Fruit fly (Drosophila melanogaster): ENCODE results near the gene Npc2h.
A peak's percentile ranks its signal among the peaks of the same experiment; 100 is the strongest.

Npc2h gene

DNA sequence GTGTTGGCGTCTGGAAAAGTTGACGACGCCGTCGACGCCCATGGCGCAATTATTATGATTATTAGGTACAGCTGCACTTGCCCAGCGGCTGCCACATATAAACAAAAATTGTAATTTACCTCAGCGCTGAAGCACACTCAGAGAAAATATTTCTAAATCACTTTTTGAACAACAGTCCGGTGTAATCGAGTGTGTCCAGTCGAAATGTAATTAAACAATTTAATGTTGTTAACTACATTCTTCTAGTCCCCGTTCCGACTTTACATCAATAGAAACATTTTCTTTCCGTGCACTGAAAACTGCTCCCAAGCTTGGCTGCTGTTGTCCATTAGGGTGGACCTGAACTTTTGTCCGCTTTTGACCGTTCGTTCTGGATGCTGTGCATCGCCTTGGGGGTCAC is 17.1 kb downstream of the Npc2h start (continued):
- no peak for TF ChIP-seq Spps (tag; optimal IDR thresholded peaks at IDR 0.05)
- no peak for TF ChIP-seq CG14667 (GFP tag; IDR thresholded peaks at IDR 0.05)
- no peak for TF ChIP-seq CG15479 (GFP tag; optimal IDR thresholded peaks at IDR 0.05)

DNA sequence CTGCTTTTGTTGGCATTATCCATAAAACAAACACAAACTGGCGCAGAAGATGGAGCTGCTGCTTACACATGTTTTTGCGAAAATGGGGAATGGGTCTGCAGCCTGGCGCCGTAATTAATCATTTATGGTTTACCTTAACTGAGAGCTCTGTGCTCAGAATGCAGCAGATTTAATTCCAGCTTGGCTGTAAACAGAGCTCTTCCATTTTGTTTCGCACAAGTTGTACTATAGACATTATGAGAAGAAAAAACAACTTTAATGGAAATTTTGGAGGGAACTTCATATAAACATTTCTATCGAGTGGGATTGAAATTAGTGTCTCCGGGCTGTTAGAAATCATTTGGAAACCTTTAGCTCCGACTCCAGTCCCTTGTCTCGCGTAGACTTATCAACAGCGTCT is 20.3 kb downstream of the Npc2h start, which contains the start of gene eIF4H2:
Gene eIF4H2, plus strand, starts transcription at position 301 of the 400 bp plus-strand sequence.
- TF ChIP-seq Sox102F (GFP tag; optimal IDR thresholded peaks at IDR 0.05) (no peak), CG33557 (GFP tag; optimal IDR thresholded peaks at IDR 0.05) (no peak), Ada2b (GFP tag; IDR thresholded peaks at IDR 0.05) (no peak), bcd (GFP tag; optimal IDR thresholded peaks at IDR 0.05) (no peak), wdn (GFP tag; IDR thresholded peaks at IDR 0.05) (no peak), CG11504 (tag; optimal IDR thresholded peaks at IDR 0.05) (no peak), btn (GFP tag; optimal IDR thresholded peaks at IDR 0.05) (no peak), ewg (GFP tag; optimal IDR thresholded peaks at IDR 0.05) (no peak), CG7928 (GFP tag; optimal IDR thresholded peaks at IDR 0.05) (no peak), Hr51 (GFP tag; optimal IDR thresholded peaks at IDR 0.05) (no peak), trem (tag; optimal IDR thresholded peaks at IDR 0.05) (no peak)

DNA sequence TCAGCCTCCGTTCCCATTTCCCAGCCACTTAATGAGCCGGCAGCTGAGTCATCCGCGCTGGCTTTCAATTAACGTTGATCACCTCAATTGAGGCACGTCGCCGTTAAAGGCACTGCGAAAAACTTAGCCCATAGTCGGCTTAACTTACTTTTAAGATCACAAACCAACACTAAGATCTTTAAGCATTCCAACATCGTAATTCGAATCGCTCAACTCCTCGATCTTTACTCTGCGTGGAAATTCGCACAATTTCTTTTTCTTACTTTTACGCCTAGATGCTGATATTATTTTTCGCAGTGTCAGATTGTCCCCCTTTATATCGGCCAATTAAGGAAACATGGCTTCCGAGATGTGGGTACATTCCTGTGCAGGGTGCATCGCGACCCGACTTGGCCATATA is 23.7 kb downstream of the Npc2h start:
- TF ChIP-seq CG32767 (GFP tag; IDR thresholded peaks at IDR 0.05) (no peak), schlank (tag; optimal IDR thresholded peaks at IDR 0.05) (no peak), CG2678 (tag; optimal IDR thresholded peaks at IDR 0.05) (peak; percentile 15), fd96Cb (tag; optimal IDR thresholded peaks at IDR 0.05) (no peak), hkb (optimal IDR thresholded peaks at IDR 0.05) (no peak), hkb (GFP tag; IDR thresholded peaks at IDR 0.05) (no peak), tna (GFP tag; IDR thresholded peaks at IDR 0.05; ENCODE audit: partially characterized antibody) (no peak), CG3065 (GFP tag; optimal IDR thresholded peaks at IDR 0.05) (no peak), prd (optimal IDR thresholded peaks at IDR 0.05) (no peak), prd (GFP tag; IDR thresholded peaks at IDR 0.05) (no peak), CG32772 (GFP tag; IDR thresholded peaks at IDR 0.05) (0 out of 2 replicates have a peak, but pooled peaks have one; percentile 14), tin (GFP tag; optimal IDR thresholded peaks at IDR 0.05) (no peak), br (optimal IDR thresholded peaks at IDR 0.05) (no peak), Side (GFP tag; optimal IDR thresholded peaks at IDR 0.05) (no peak), Max (GFP tag; optimal IDR thresholded peaks at IDR 0.05) (no peak), aop (GFP tag; IDR thresholded peaks at IDR 0.05) (no peak), CG10147 (GFP tag; optimal IDR thresholded peaks at IDR 0.05) (no peak), MTF-1 (GFP tag; optimal IDR thresholded peaks at IDR 0.05; ENCODE audit: borderline replicate concordance) (no peak), maf-S (GFP tag; optimal IDR thresholded peaks at IDR 0.05) (no peak), CG5953 (GFP tag; IDR thresholded peaks at IDR 0.05) (no peak), stc (GFP tag; IDR thresholded peaks at IDR 0.05) (no peak), ab (GFP tag; optimal IDR thresholded peaks at IDR 0.05) (no peak), gro (GFP tag; optimal IDR thresholded peaks at IDR 0.05) (no peak), CG8359 (GFP tag; optimal IDR thresholded peaks at IDR 0.05; ENCODE audit: borderline replicate concordance) (no peak), Blimp-1 (GFP tag; optimal IDR thresholded peaks at IDR 0.05) (peak; percentile 1), CG31365 (tag; optimal IDR thresholded peaks at IDR 0.05) (no peak), CG42726 (GFP tag; IDR thresholded peaks at IDR 0.05; ENCODE audit: partially characterized antibody) (no peak), CG2199 (GFP tag; IDR thresholded peaks at IDR 0.05) (no peak), NFAT (GFP tag; IDR thresholded peaks at IDR 0.05) (no peak), unc-4 (GFP tag; IDR thresholded peaks at IDR 0.05; ENCODE audit: partially characterized antibody) (no peak), CG17829 (tag; optimal IDR thresholded peaks at IDR 0.05) (no peak), crol (GFP tag; IDR thresholded peaks at IDR 0.05) (no peak), Hsf (GFP tag; optimal IDR thresholded peaks at IDR 0.05) (no peak), dysf (GFP tag; IDR thresholded peaks at IDR 0.05) (0 out of 3 replicates have a peak, but pooled peaks have one; percentile 36), Bdp1 (GFP tag; optimal IDR thresholded peaks at IDR 0.05) (no peak), Fer2 (tag; optimal IDR thresholded peaks at IDR 0.05) (no peak)

All from whole organism, embryonic.